Worm (Caenorhabditis elegans) whole organism, L1 larva: ENCODE results near the gene sup-35.

ENCODE experiments used
- C16A3.4 ChIP-seq: fragments of 150-350 bp; optimal IDR thresholded peaks from 2 replicates; lab custom pipeline; 2014; ENCODE audit warnings: missing biosample characterization, missing genetic modification characterization
- F16B12.6 ChIP-seq: fragments of 150-350 bp; optimal IDR thresholded peaks from 2 replicates; lab custom pipeline; 2014; ENCODE audit warnings: missing biosample characterization, missing genetic modification characterization
- aha-1 ChIP-seq: fragments of 150-350 bp; optimal IDR thresholded peaks from 2 replicates; lab custom pipeline; 2014; ENCODE audit warnings: missing biosample characterization, missing genetic modification characterization
- aly-2 ChIP-seq: fragments of 150-350 bp; optimal IDR thresholded peaks from 2 replicates; lab custom pipeline; 2014; ENCODE audit warnings: missing biosample characterization, missing genetic modification characterization
- blmp-1 ChIP-seq: fragments of 150-350 bp; optimal IDR thresholded peaks from 2 replicates; lab custom pipeline; 2014; ENCODE audit warnings: missing biosample characterization, missing genetic modification characterization
- ceh-88 ChIP-seq: fragments of 200-800 bp; sonication (Bioruptor generic); IDR thresholded peaks from 2 replicates; pipeline ENCODE4 v1.3.6; 2022; ENCODE audit warnings: missing genetic modification characterization, missing compliant biosample characterization
- dpl-1 ChIP-seq, 3 experiments: fragments of 150-350 bp in 2 of 3; sonication (generic microtip) in 1 of 3; optimal IDR thresholded peaks; 2 replicates each; lab custom pipeline; 2014 to 2017; ENCODE audit warnings: missing biosample characterization in 3 of 3, missing genetic modification characterization in 3 of 3, missing genetic modification reagents in 3 of 3
- dsc-1 ChIP-seq: sonication (generic microtip); optimal IDR thresholded peaks from 2 replicates; lab custom pipeline; 2016; ENCODE audit warnings: mild to moderate bottlenecking, missing genetic modification characterization, missing compliant biosample characterization
- efl-3 ChIP-seq: fragments of 200-800 bp; sonication (Bioruptor generic); optimal IDR thresholded peaks from 2 replicates; lab custom pipeline; 2018; ENCODE audit warnings: mild to moderate bottlenecking, missing genetic modification characterization, missing compliant biosample characterization
- egl-27 ChIP-seq, 2 experiments: fragments of 150-350 bp in 1 of 2; sonication (generic microtip); optimal IDR thresholded peaks; 3 replicates each; lab custom pipeline; 2017 to 2018; ENCODE audit warnings: missing biosample characterization in 2 of 2, missing genetic modification characterization in 2 of 2, missing genetic modification reagents in 2 of 2
- elt-2 ChIP-seq: sonication (generic microtip); optimal IDR thresholded peaks from 2 replicates; lab custom pipeline; 2016; ENCODE audit warnings: missing genetic modification characterization, mild to moderate bottlenecking, inconsistent platforms, missing compliant biosample characterization, missing genetic modification reagents
- fkh-4 ChIP-seq: sonication (generic microtip); optimal IDR thresholded peaks from 2 replicates; lab custom pipeline; 2016; ENCODE audit warnings: missing compliant biosample characterization, missing genetic modification characterization, borderline replicate concordance
- fkh-8 ChIP-seq: sonication (generic microtip); optimal IDR thresholded peaks from 2 replicates; lab custom pipeline; 2016; ENCODE audit warnings: mild to moderate bottlenecking, missing genetic modification characterization, missing compliant biosample characterization
- hlh-4 ChIP-seq: sonication (generic microtip); optimal IDR thresholded peaks from 2 replicates; lab custom pipeline; 2016; ENCODE audit warnings: mild to moderate bottlenecking, missing genetic modification characterization, missing compliant biosample characterization
- lin-13 ChIP-seq: fragments of 150-350 bp; optimal IDR thresholded peaks from 2 replicates; lab custom pipeline; 2014; ENCODE audit warnings: missing biosample characterization, missing genetic modification reagents, missing genetic modification characterization
- lin-14 ChIP-seq: fragments of 200-800 bp; sonication (Bioruptor generic); optimal IDR thresholded peaks from 2 replicates; lab custom pipeline; 2018; ENCODE audit warnings: mild to moderate bottlenecking, missing genetic modification characterization, moderate library complexity, missing compliant biosample characterization
- lin-15B ChIP-seq: fragments of 150-350 bp; sonication (generic microtip); optimal IDR thresholded peaks from 3 replicates; lab custom pipeline; 2014; ENCODE audit warnings: missing biosample characterization, missing genetic modification characterization
- lin-35 ChIP-seq, 2 experiments: fragments of 150-350 bp; optimal IDR thresholded peaks; 2 replicates each; lab custom pipeline; 2014; ENCODE audit warnings: missing biosample characterization in 2 of 2, missing genetic modification characterization in 2 of 2, missing genetic modification reagents in 2 of 2
- lin-39 ChIP-seq: fragments of 150-350 bp; optimal IDR thresholded peaks from 2 replicates; lab custom pipeline; 2014; ENCODE audit warnings: missing biosample characterization, missing genetic modification reagents, missing genetic modification characterization
- lir-3 ChIP-seq: sonication (generic microtip); optimal IDR thresholded peaks from 2 replicates; lab custom pipeline; 2016; ENCODE audit warnings: mild to moderate bottlenecking, missing genetic modification characterization, moderate library complexity, missing compliant biosample characterization; ENCODE audit not compliant: poor library complexity
- lsy-2 ChIP-seq, 2 experiments: fragments of 150-350 bp; optimal IDR thresholded peaks; 2 replicates each; lab custom pipeline; 2014; ENCODE audit warnings: missing biosample characterization in 2 of 2, missing genetic modification characterization in 2 of 2
- mab-9 ChIP-seq: fragments of 200-800 bp; sonication (Bioruptor generic); IDR thresholded peaks from 2 replicates; pipeline ENCODE4 v1.3.6; 2022; ENCODE audit warnings: missing genetic modification reagents, missing genetic modification characterization, missing compliant biosample characterization
- mef-2 ChIP-seq: fragments of 150-350 bp; optimal IDR thresholded peaks from 2 replicates; lab custom pipeline; 2014; ENCODE audit warnings: missing biosample characterization, missing genetic modification characterization
- mep-1 ChIP-seq: fragments of 150-350 bp; optimal IDR thresholded peaks from 2 replicates; lab custom pipeline; 2014; ENCODE audit warnings: missing biosample characterization, missing genetic modification characterization
- nhr-11 ChIP-seq: fragments of 150-350 bp; optimal IDR thresholded peaks from 2 replicates; lab custom pipeline; 2014; ENCODE audit warnings: missing biosample characterization, missing genetic modification characterization
- nhr-19 ChIP-seq: fragments of 200-800 bp; sonication (Bioruptor generic); conservative IDR thresholded peaks from 2 replicates; pipeline ENCODE4 v1.3.6; 2022; ENCODE audit warnings: missing genetic modification characterization, missing compliant biosample characterization
- nhr-20 ChIP-seq: sonication (generic microtip); optimal IDR thresholded peaks from 2 replicates; lab custom pipeline; 2016; ENCODE audit warnings: mild to moderate bottlenecking, missing genetic modification characterization, missing compliant biosample characterization
- nhr-237 ChIP-seq: fragments of 150-350 bp; optimal IDR thresholded peaks from 2 replicates; lab custom pipeline; 2014; ENCODE audit warnings: missing biosample characterization, missing genetic modification characterization
- nhr-28 ChIP-seq: fragments of 150-350 bp; optimal IDR thresholded peaks from 2 replicates; lab custom pipeline; 2014; ENCODE audit warnings: missing biosample characterization, missing genetic modification characterization
- nhr-71 ChIP-seq: sonication (generic microtip); optimal IDR thresholded peaks from 2 replicates; lab custom pipeline; 2016; ENCODE audit warnings: mild to moderate bottlenecking, missing genetic modification characterization, moderate library complexity, missing compliant biosample characterization
- nhr-76 ChIP-seq: sonication (generic microtip); optimal IDR thresholded peaks from 2 replicates; lab custom pipeline; 2017; ENCODE audit warnings: missing biosample characterization, missing genetic modification characterization
- nhr-77 ChIP-seq: fragments of 150-350 bp; optimal IDR thresholded peaks from 2 replicates; lab custom pipeline; 2014; ENCODE audit warnings: missing biosample characterization, missing genetic modification characterization
- nhr-85 ChIP-seq: sonication (generic microtip); peaks from one replicate; lab custom pipeline; 2016; ENCODE audit warnings: missing genetic modification characterization, inconsistent platforms, missing compliant biosample characterization
- pax-3 ChIP-seq: fragments of 200-800 bp; sonication (Bioruptor generic); optimal IDR thresholded peaks from 2 replicates; lab custom pipeline; 2018; ENCODE audit warnings: mild to moderate bottlenecking, missing genetic modification characterization, moderate library complexity, missing compliant biosample characterization
- rnt-1 ChIP-seq: sonication (generic microtip); optimal IDR thresholded peaks from 2 replicates; lab custom pipeline; 2016; ENCODE audit warnings: mild to moderate bottlenecking, missing genetic modification characterization, moderate library complexity, missing compliant biosample characterization
- snpc-4 ChIP-seq: fragments of 150-350 bp; optimal IDR thresholded peaks from 2 replicates; lab custom pipeline; 2014; ENCODE audit warnings: missing biosample characterization, missing genetic modification characterization
- snu-23 ChIP-seq: sonication (generic microtip); optimal IDR thresholded peaks from 2 replicates; lab custom pipeline; 2016; ENCODE audit warnings: missing genetic modification characterization, missing compliant biosample characterization
- sox-4 ChIP-seq: sonication (generic microtip); optimal IDR thresholded peaks from 2 replicates; lab custom pipeline; 2016; ENCODE audit warnings: missing genetic modification characterization, missing compliant biosample characterization
- sptf-1 ChIP-seq: fragments of 150-350 bp; optimal IDR thresholded peaks from 2 replicates; lab custom pipeline; 2014; ENCODE audit warnings: missing biosample characterization, missing genetic modification characterization
- tbx-2 ChIP-seq: sonication (generic microtip); optimal IDR thresholded peaks from 2 replicates; lab custom pipeline; 2016; ENCODE audit warnings: missing genetic modification characterization, missing compliant biosample characterization
- unc-130 ChIP-seq: fragments of 150-350 bp; optimal IDR thresholded peaks from 2 replicates; lab custom pipeline; 2017; ENCODE audit warnings: missing biosample characterization, missing genetic modification characterization, inconsistent platforms
- unc-62 ChIP-seq: fragments of 150-350 bp; optimal IDR thresholded peaks from 2 replicates; lab custom pipeline; 2014; ENCODE audit warnings: missing biosample characterization, missing genetic modification reagents, missing genetic modification characterization
- unc-98 ChIP-seq: fragments of 200-800 bp; sonication (Bioruptor generic); IDR thresholded peaks from 2 replicates; pipeline ENCODE4 v1.3.6; 2022; ENCODE audit warnings: missing genetic modification characterization, missing compliant biosample characterization
- vab-15 ChIP-seq: sonication (generic microtip); optimal IDR thresholded peaks from 2 replicates; lab custom pipeline; 2017; ENCODE audit warnings: missing genotype, mild to moderate bottlenecking, missing genetic modification characterization, missing compliant biosample characterization
- xbp-1 ChIP-seq: sonication (generic microtip); optimal IDR thresholded peaks from 2 replicates; lab custom pipeline; 2016; ENCODE audit warnings: missing genetic modification characterization, missing compliant biosample characterization
- zag-1 ChIP-seq: fragments of 150-350 bp; optimal IDR thresholded peaks from 2 replicates; lab custom pipeline; 2014; ENCODE audit warnings: missing biosample characterization, missing genetic modification characterization
- zip-4 ChIP-seq: fragments of 200-800 bp; sonication (Bioruptor generic); optimal IDR thresholded peaks from 2 replicates; lab custom pipeline; 2018; ENCODE audit warnings: mild to moderate bottlenecking, missing genetic modification characterization, moderate library complexity, missing compliant biosample characterization
- ztf-4 ChIP-seq: fragments of 150-350 bp; optimal IDR thresholded peaks from 2 replicates; lab custom pipeline; 2014; ENCODE audit warnings: missing biosample characterization, missing genetic modification characterization

sup-35 gene

ce11 chrIII:11119176-11119853 is at the start of gene sup-35, which contains the start of gene Y48A6C.4 (continued):
- TF ChIP-seq fkh-8 (peak; percentile 95), nhr-237 (peak; percentile 66), efl-3 (GFP tag; lab: Kevin White, UChicago) (peak; percentile 63), tbx-2 (peak; percentile 92), nhr-20 (peak; percentile 94), hlh-4 (tag; lab: Kevin White, UChicago) (peak; percentile 63), zag-1 (no peak), rnt-1 (tag; lab: Kevin White, UChicago) (peak; percentile 91), unc-62 (GFP tag; lab: Kevin White, UChicago) (no peak), lin-15B (tag; lab: Kevin White, UChicago) (peak; percentile 88), mef-2 (tag; lab: Kevin White, UChicago) (no peak), zip-4 (GFP tag; lab: Kevin White, UChicago) (peak; percentile 33), nhr-71 (peak; percentile 96), mab-9 (GFP tag; lab: Robert Waterston, UW) (peak; percentile 77), nhr-28 (no peak), F16B12.6 (tag; lab: Kevin White, UChicago) (peak; percentile 57), ceh-88 (GFP tag; lab: Robert Waterston, UW) (peak; percentile 76), nhr-85 (tag; lab: Kevin White, UChicago) (peak; percentile 93), lsy-2 (tag; optimal IDR thresholded peaks at IDR 0.05; lab: Kevin White, UChicago) (peak; percentile 85 to 90), nhr-76 (tag; lab: Kevin White, UChicago) (no peak), mep-1 (tag; lab: Kevin White, UChicago) (peak; percentile 93), lir-3 (tag; lab: Kevin White, UChicago) (peak; percentile 93), aha-1 (tag; lab: Kevin White, UChicago) (no peak), aly-2 (tag; lab: Kevin White, UChicago) (peak; percentile 71), C16A3.4 (tag; lab: Kevin White, UChicago) (peak; percentile 91), lin-13 (GFP tag; lab: Kevin White, UChicago) (peak; percentile 87), lin-14 (GFP tag; lab: Kevin White, UChicago) (peak; percentile 90), xbp-1 (tag; lab: Kevin White, UChicago) (peak; percentile 91), nhr-77 (tag; lab: Kevin White, UChicago) (peak; percentile 82), egl-27 (tag; optimal IDR thresholded peaks at IDR 0.05; lab: Kevin White, UChicago) (no peak), vab-15 (tag; lab: Kevin White, UChicago) (peak; percentile 91), lin-39 (tag; lab: Kevin White, UChicago) (peak; percentile 13), blmp-1 (tag; lab: Kevin White, UChicago) (peak; percentile 68), unc-130 (tag; lab: Kevin White, UChicago) (peak; percentile 95)
- TF ChIP-seq, all 84 proteins: peak for 59

- TF ChIP-seq dpl-1 (GFP tag; optimal IDR thresholded peaks at IDR 0.05; lab: Kevin White, UChicago) (no peak), dsc-1 (tag; lab: Kevin White, UChicago) (no peak)
These were observed 38.9 kb upstream of the sup-35 start for ce11 chrIII:11157916-11158315.

ce11 chrIII:11157099-11157498 is 38.1 kb upstream of the sup-35 start, which contains the start of gene Y47D3A.31:
Gene Y47D3A.31, minus strand, starts transcription at chrIII:11157199.
- no peak for TF ChIP-seq dpl-1 (GFP tag; optimal IDR thresholded peaks at IDR 0.05; lab: Kevin White, UChicago)
- no peak for TF ChIP-seq dsc-1 (tag; lab: Kevin White, UChicago)
- no peak for TF ChIP-seq ztf-4
- TF ChIP-seq lin-15B (tag; lab: Kevin White, UChicago), result no peak
- TF ChIP-seq snu-23, result no peak
- TF ChIP-seq fkh-4, result no peak
- TF ChIP-seq lir-3 (tag; lab: Kevin White, UChicago), result no peak
- no peak for TF ChIP-seq tbx-2
- no peak for TF ChIP-seq snpc-4
- TF ChIP-seq sptf-1, result no peak
- TF ChIP-seq nhr-11 (tag; lab: Kevin White, UChicago), result no peak
- no peak for TF ChIP-seq sox-4 (tag; lab: Kevin White, UChicago)
- no peak for TF ChIP-seq elt-2 (tag; lab: Kevin White, UChicago)
- no peak for TF ChIP-seq blmp-1 (tag; lab: Kevin White, UChicago)
- TF ChIP-seq egl-27 (tag; optimal IDR thresholded peaks at IDR 0.05; lab: Kevin White, UChicago), result no peak
- no peak for TF ChIP-seq nhr-28
- TF ChIP-seq unc-98 (GFP tag; lab: Robert Waterston, UW), result no peak
- no peak for TF ChIP-seq nhr-19 (GFP tag; lab: Robert Waterston, UW)
- TF ChIP-seq lin-35 (GFP tag; optimal IDR thresholded peaks at IDR 0.05; lab: Kevin White, UChicago), result no peak
- no peak for TF ChIP-seq pax-3
- TF ChIP-seq, all 84 proteins: peak for 0
